Worm (Caenorhabditis elegans): ENCODE measurements around the gene far-3.

Gene far-3

ce11 chrV:13024499-13024898 is 27.2 kb upstream of the far-3 start:
- TF ChIP-seq nhr-12 (tag; optimal IDR thresholded peaks at IDR 0.05) (no peak), egl-5 (tag; optimal IDR thresholded peaks at IDR 0.05) (no peak), nhr-25 (tag; optimal IDR thresholded peaks at IDR 0.05) (no peak), elt-1 (tag; optimal IDR thresholded peaks at IDR 0.05) (no peak), R02D3.7 (tag; optimal IDR thresholded peaks at IDR 0.05) (no peak), tbx-2 (tag; optimal IDR thresholded peaks at IDR 0.05) (no peak), pqm-1 (tag; optimal IDR thresholded peaks at IDR 0.05) (no peak), fos-1 (tag; optimal IDR thresholded peaks at IDR 0.05) (no peak), ceh-9 (tag; optimal IDR thresholded peaks at IDR 0.05) (no peak), lin-39 (tag; optimal IDR thresholded peaks at IDR 0.05) (no peak), ama-1 (optimal IDR thresholded peaks at IDR 0.05) (no peak), zag-1 (tag; optimal IDR thresholded peaks at IDR 0.05) (no peak), ceh-28 (tag; optimal IDR thresholded peaks at IDR 0.05) (no peak), fkh-2 (tag; optimal IDR thresholded peaks at IDR 0.05) (no peak), elt-2 (tag; optimal IDR thresholded peaks at IDR 0.05) (no peak)

ce11 chrV:13022265-13022664 is 24.9 kb upstream of the far-3 start:
- no peak for TF ChIP-seq nhr-28 (tag; optimal IDR thresholded peaks at IDR 0.05)
- no peak for TF ChIP-seq elt-3 (tag; optimal IDR thresholded peaks at IDR 0.05)

- TF ChIP-seq nhr-23 (tag; optimal IDR thresholded peaks at IDR 0.05) (no peak), nhr-237 (tag; optimal IDR thresholded peaks at IDR 0.05) (no peak), mdl-1 (tag; optimal IDR thresholded peaks at IDR 0.05) (no peak)
Measured at ce11 chrV:13021540-13021939, 24.2 kb upstream of the far-3 start.

- TF ChIP-seq ceh-28 (tag; optimal IDR thresholded peaks at IDR 0.05) (no peak), nhr-43 (tag; optimal IDR thresholded peaks at IDR 0.05; ENCODE audit: poor library complexity, severe bottlenecking) (no peak), unc-39 (tag; optimal IDR thresholded peaks at IDR 0.05) (no peak), nhr-11 (tag; optimal IDR thresholded peaks at IDR 0.05) (no peak), unc-62 (GFP tag; optimal IDR thresholded peaks at IDR 0.05) (no peak), nhr-76 (tag; optimal IDR thresholded peaks at IDR 0.05) (no peak), daf-12 (tag; optimal IDR thresholded peaks at IDR 0.05) (no peak), nfya-1 (tag; optimal IDR thresholded peaks at IDR 0.05; ENCODE audit: insufficient read depth) (no peak), pqm-1 (tag; optimal IDR thresholded peaks at IDR 0.05) (no peak), eor-1 (tag; optimal IDR thresholded peaks at IDR 0.05) (no peak)
Measured at ce11 chrV:13020638-13021037, 23.3 kb upstream of the far-3 start.

ce11 chrV:13020014-13020413 is 22.7 kb upstream of the far-3 start:
- TF ChIP-seq ztf-11 (tag; optimal IDR thresholded peaks at IDR 0.05) (no peak), ZK546.5 (tag; optimal IDR thresholded peaks at IDR 0.05) (no peak), pha-4 (tag; optimal IDR thresholded peaks at IDR 0.05) (no peak), fkh-2 (tag; optimal IDR thresholded peaks at IDR 0.05) (no peak), elt-3 (tag; optimal IDR thresholded peaks at IDR 0.05) (no peak)

ce11 chrV:13018761-13019160 is 21.4 kb upstream of the far-3 start, which contains the start of gene fmi-1:
Gene fmi-1, plus strand, starts transcription at chrV:13019061.
- no peak for TF ChIP-seq ZK546.5 (tag; optimal IDR thresholded peaks at IDR 0.05)
- TF ChIP-seq egl-5 (tag; optimal IDR thresholded peaks at IDR 0.05): no peak
- TF ChIP-seq pha-4 (tag; optimal IDR thresholded peaks at IDR 0.05): no peak
- no peak for TF ChIP-seq lin-15B (tag; optimal IDR thresholded peaks at IDR 0.05)
- no peak for TF ChIP-seq jun-1 (tag; optimal IDR thresholded peaks at IDR 0.05)
- no peak for TF ChIP-seq hmg-11 (tag; optimal IDR thresholded peaks at IDR 0.05)
- no peak for TF ChIP-seq mdl-1 (tag; optimal IDR thresholded peaks at IDR 0.05)
- TF ChIP-seq nhr-25 (tag; optimal IDR thresholded peaks at IDR 0.05): no peak
- TF ChIP-seq nhr-11 (tag; optimal IDR thresholded peaks at IDR 0.05): no peak
- no peak for TF ChIP-seq tbx-2 (tag; optimal IDR thresholded peaks at IDR 0.05)
- TF ChIP-seq nfya-1 (tag; optimal IDR thresholded peaks at IDR 0.05; ENCODE audit: insufficient read depth): no peak
- no peak for TF ChIP-seq nhr-77 (tag; optimal IDR thresholded peaks at IDR 0.05)
- no peak for TF ChIP-seq fkh-2 (tag; optimal IDR thresholded peaks at IDR 0.05)
- TF ChIP-seq zag-1 (tag; optimal IDR thresholded peaks at IDR 0.05): no peak
- TF ChIP-seq sea-2 (GFP tag; optimal IDR thresholded peaks at IDR 0.05): no peak
- TF ChIP-seq aly-2 (tag; optimal IDR thresholded peaks at IDR 0.05): no peak
- no peak for TF ChIP-seq fos-1 (tag; optimal IDR thresholded peaks at IDR 0.05)
- no peak for TF ChIP-seq ztf-11 (tag; optimal IDR thresholded peaks at IDR 0.05)
- TF ChIP-seq ztf-4 (tag; optimal IDR thresholded peaks at IDR 0.05): no peak
